Worm (Caenorhabditis elegans) whole organism, L4 larva: ENCODE results near the gene T01H3.3.

Experiments used
- ama-1 ChIP-seq: fragments of 150-350 bp; optimal IDR thresholded peaks from 2 replicates; lab custom pipeline; 2014; ENCODE audit warnings: inconsistent platforms, mixed read lengths
- dmd-6 ChIP-seq: fragments of 200-800 bp; sonication (Bioruptor generic); IDR thresholded peaks from 2 replicates; pipeline ENCODE4 v1.3.6; 2022; ENCODE audit warnings: missing genetic modification reagents, missing genetic modification characterization, missing compliant biosample characterization
- hif-1 ChIP-seq, 2 experiments: sonication (generic microtip); optimal IDR thresholded peaks; 2 replicates each; lab custom pipeline; 2016 to 2017; ENCODE audit warnings: missing compliant biosample characterization in 2 of 2, missing genetic modification characterization in 2 of 2, missing genetic modification reagents in 2 of 2, missing genotype in 2 of 2, mild to moderate bottlenecking in 1 of 2
- pqm-1 ChIP-seq: sonication (generic microtip); optimal IDR thresholded peaks from 2 replicates; lab custom pipeline; 2017; ENCODE audit warnings: missing biosample characterization, missing genetic modification characterization
- unc-130 ChIP-seq: sonication (generic microtip); optimal IDR thresholded peaks from 2 replicates; lab custom pipeline; 2016; ENCODE audit warnings: missing genetic modification reagents, missing genetic modification characterization, missing compliant biosample characterization

ce11 chrII:7887295-7887694, 13.6 kb upstream of the T01H3.3 start:
- TF ChIP-seq hif-1 (tag; optimal IDR thresholded peaks at IDR 0.05; lab: Kevin White, UChicago) (peak in 1 of 2 experiments; percentile 31), dmd-6 (GFP tag; lab: Robert Waterston, UW) (no peak; the same call in 1 of the 2 replicates), ama-1 (lab: Kevin White, UChicago) (no peak), unc-130 (GFP tag; lab: Kevin White, UChicago) (no peak), pqm-1 (no peak)
